Worm (Caenorhabditis elegans) whole organism, young adult: ENCODE measurements around the gene srh-34.
A peak's percentile ranks its signal among the peaks of the same experiment; 100 is the strongest.

Experiments
- B0019.2 ChIP-seq: fragments of 200-800 bp; sonication (Bioruptor generic); conservative IDR thresholded peaks from 2 replicates; pipeline ENCODE4 v1.3.6; 2022; ENCODE audit warnings: missing genetic modification reagents, missing genetic modification characterization, missing compliant biosample characterization
- B0035.1 ChIP-seq: sonication (generic microtip); optimal IDR thresholded peaks from 2 replicates; lab custom pipeline; 2016; ENCODE audit warnings: missing genetic modification characterization, mild to moderate bottlenecking, missing compliant biosample characterization, missing genotype, missing genetic modification reagents
- B0336.3 ChIP-seq: fragments of 200-800 bp; sonication (Bioruptor generic); IDR thresholded peaks from 2 replicates; pipeline ENCODE4 v1.3.6; 2022; ENCODE audit warnings: missing genetic modification characterization, missing compliant biosample characterization
- C06A6.2 ChIP-seq: fragments of 200-800 bp; sonication (Bioruptor generic); conservative IDR thresholded peaks from 2 replicates; pipeline ENCODE4 v1.3.6; 2022; ENCODE audit warnings: missing genetic modification characterization, missing compliant biosample characterization
- D2030.7 ChIP-seq: fragments of 200-800 bp; sonication (Bioruptor generic); IDR thresholded peaks from 2 replicates; pipeline ENCODE4 v1.3.6; 2022; ENCODE audit warnings: missing genetic modification reagents, missing genetic modification characterization, missing compliant biosample characterization
- F33H1.4 ChIP-seq: fragments of 200-800 bp; sonication (Bioruptor generic); IDR thresholded peaks from 2 replicates; pipeline ENCODE4 v1.3.6; 2022; ENCODE audit warnings: missing genetic modification reagents, missing genetic modification characterization, missing compliant biosample characterization
- F52B5.7 ChIP-seq: sonication (generic microtip); optimal IDR thresholded peaks from 2 replicates; lab custom pipeline; 2016; ENCODE audit warnings: mild to moderate bottlenecking, missing genetic modification characterization, missing compliant biosample characterization
- T07F8.4 ChIP-seq: sonication (generic microtip); optimal IDR thresholded peaks from 2 replicates; lab custom pipeline; 2016; ENCODE audit warnings: mild to moderate bottlenecking, missing genetic modification characterization, moderate library complexity, missing compliant biosample characterization
- T26A5.8 ChIP-seq: sonication (generic microtip); optimal IDR thresholded peaks from 2 replicates; lab custom pipeline; 2016; ENCODE audit warnings: missing genetic modification characterization, missing compliant biosample characterization
- Y56A3A.18 ChIP-seq: fragments of 200-800 bp; sonication (Bioruptor generic); IDR thresholded peaks from 2 replicates; pipeline ENCODE4 v1.3.6; 2022; ENCODE audit warnings: missing genetic modification reagents, missing genetic modification characterization, missing compliant biosample characterization
- ZK185.1 ChIP-seq: sonication (generic microtip); optimal IDR thresholded peaks from 2 replicates; lab custom pipeline; 2016; ENCODE audit warnings: mild to moderate bottlenecking, missing genetic modification characterization, missing compliant biosample characterization; ENCODE audit not compliant: poor library complexity, severe bottlenecking
- ama-1 ChIP-seq, 3 experiments: fragments of 150-350 bp in 1 of 3; sonication (generic microtip) in 2 of 3; optimal IDR thresholded peaks; 2 replicates each; lab custom pipeline; 2014 to 2018; ENCODE audit warnings: missing biosample characterization in 2 of 3, missing genetic modification characterization in 2 of 3, missing genetic modification reagents in 2 of 3
- attf-3 ChIP-seq: fragments of 200-800 bp; sonication (Bioruptor generic); conservative IDR thresholded peaks from 2 replicates; pipeline ENCODE4 v1.3.6; 2022; ENCODE audit warnings: missing genetic modification reagents, missing genetic modification characterization, missing compliant biosample characterization
- ccch-3 ChIP-seq: fragments of 200-800 bp; sonication (Bioruptor generic); optimal IDR thresholded peaks from 2 replicates; lab custom pipeline; 2018; ENCODE audit warnings: mild to moderate bottlenecking, missing genetic modification characterization, missing compliant biosample characterization
- cebp-1 ChIP-seq, 2 experiments: fragments of 200-800 bp in 1 of 2; sonication (Bioruptor generic) in 1 of 2; sonication (generic microtip) in 1 of 2; IDR thresholded peaks in 1 of 2; optimal IDR thresholded peaks in 1 of 2; 2 replicates each; pipeline versions ENCODE4 v1.3.6 to Lab custom; 2017 to 2022; ENCODE audit warnings: missing compliant biosample characterization in 2 of 2, missing genetic modification characterization in 2 of 2, mild to moderate bottlenecking in 1 of 2, missing genetic modification reagents in 1 of 2, moderate library complexity in 1 of 2
- cebp-2 ChIP-seq: fragments of 200-800 bp; sonication (Bioruptor generic); IDR thresholded peaks from 2 replicates; pipeline ENCODE4 v1.3.6; 2022; ENCODE audit warnings: missing genetic modification characterization, missing compliant biosample characterization
- ceh-58 ChIP-seq: fragments of 200-800 bp; sonication (Bioruptor generic); IDR thresholded peaks from 2 replicates; pipeline ENCODE4 v1.3.6; 2022; ENCODE audit warnings: missing genetic modification characterization, missing compliant biosample characterization
- die-1 ChIP-seq: sonication (generic microtip); optimal IDR thresholded peaks from 2 replicates; lab custom pipeline; 2016; ENCODE audit warnings: missing genotype, mild to moderate bottlenecking, missing genetic modification characterization, missing compliant biosample characterization
- dpff-1 ChIP-seq: sonication (generic microtip); optimal IDR thresholded peaks from 2 replicates; lab custom pipeline; 2017; ENCODE audit warnings: mild to moderate bottlenecking, missing genetic modification characterization, missing compliant biosample characterization
- egl-44 ChIP-seq: fragments of 200-800 bp; sonication (Bioruptor generic); IDR thresholded peaks from 2 replicates; pipeline ENCODE4 v1.3.6; 2022; ENCODE audit warnings: missing genetic modification reagents, missing genetic modification characterization, missing compliant biosample characterization
- gei-17 ChIP-seq: fragments of 200-800 bp; sonication (Bioruptor generic); optimal IDR thresholded peaks from 2 replicates; lab custom pipeline; 2018; ENCODE audit warnings: mild to moderate bottlenecking, missing genetic modification characterization, missing compliant biosample characterization
- hmg-1.2 ChIP-seq: fragments of 200-800 bp; sonication (Bioruptor generic); IDR thresholded peaks from 2 replicates; pipeline ENCODE4 v1.3.6; 2022; ENCODE audit warnings: missing genetic modification reagents, missing genetic modification characterization, missing compliant biosample characterization
- let-526 ChIP-seq: fragments of 200-800 bp; sonication (Bioruptor generic); IDR thresholded peaks from 2 replicates; pipeline ENCODE4 v1.3.6; 2022; ENCODE audit warnings: missing genetic modification reagents, missing genetic modification characterization, missing compliant biosample characterization
- lin-54 ChIP-seq: fragments of 200-800 bp; sonication (Bioruptor generic); optimal IDR thresholded peaks from 2 replicates; lab custom pipeline; 2018; ENCODE audit warnings: mild to moderate bottlenecking, missing genetic modification characterization, missing compliant biosample characterization
- lsl-1 ChIP-seq: fragments of 200-800 bp; sonication (Bioruptor generic); optimal IDR thresholded peaks from 2 replicates; lab custom pipeline; 2018; ENCODE audit warnings: mild to moderate bottlenecking, missing genetic modification characterization, moderate library complexity, missing compliant biosample characterization
- lsy-27 ChIP-seq: sonication (generic microtip); optimal IDR thresholded peaks from 2 replicates; lab custom pipeline; 2017; ENCODE audit warnings: missing genetic modification characterization, mild to moderate bottlenecking, missing compliant biosample characterization, antibody characterized with exemption, missing genotype, borderline replicate concordance; ENCODE audit not compliant: insufficient read depth
- mel-28 ChIP-seq: sonication (generic microtip); optimal IDR thresholded peaks from 2 replicates; lab custom pipeline; 2016; ENCODE audit warnings: borderline replicate concordance, mild to moderate bottlenecking, missing genetic modification characterization, missing compliant biosample characterization
- nfyb-1 ChIP-seq: fragments of 200-800 bp; sonication (Bioruptor generic); IDR thresholded peaks from 2 replicates; pipeline ENCODE4 v1.3.6; 2022; ENCODE audit warnings: missing genetic modification reagents, missing genetic modification characterization, missing compliant biosample characterization
- nhr-80 ChIP-seq: sonication (generic microtip); optimal IDR thresholded peaks from 2 replicates; lab custom pipeline; 2016; ENCODE audit warnings: missing genetic modification characterization, missing compliant biosample characterization
- snpc-1.3 ChIP-seq: sonication (generic microtip); optimal IDR thresholded peaks from 2 replicates; lab custom pipeline; 2017; ENCODE audit warnings: missing genetic modification characterization, mild to moderate bottlenecking, missing compliant biosample characterization, antibody characterized with exemption, moderate library complexity, missing genotype, missing genetic modification reagents; ENCODE audit not compliant: insufficient read depth
- snpc-4 ChIP-seq, 5 experiments: fragments of 150-350 bp in 1 of 5; sonication (generic microtip) in 4 of 5; optimal IDR thresholded peaks; 2 replicates each; lab custom pipeline; 2014 to 2018; ENCODE audit warnings: missing genetic modification characterization in 5 of 5, missing biosample characterization in 3 of 5, antibody characterized with exemption in 2 of 5, mild to moderate bottlenecking in 2 of 5, missing compliant biosample characterization in 2 of 5, missing genotype in 2 of 5, moderate library complexity in 2 of 5, missing genetic modification reagents in 1 of 5
- somi-1 ChIP-seq: fragments of 200-800 bp; sonication (Bioruptor generic); optimal IDR thresholded peaks from 2 replicates; lab custom pipeline; 2018; ENCODE audit warnings: mild to moderate bottlenecking, missing genetic modification characterization, missing compliant biosample characterization
- unc-130 ChIP-seq: sonication (generic microtip); optimal IDR thresholded peaks from 2 replicates; lab custom pipeline; 2016; ENCODE audit warnings: missing genetic modification reagents, missing genetic modification characterization, missing compliant biosample characterization
- unc-62 ChIP-seq: fragments of 150-350 bp; optimal IDR thresholded peaks from 2 replicates; lab custom pipeline; 2014; ENCODE audit warnings: missing biosample characterization, missing genetic modification reagents, missing genetic modification characterization
- xnd-1 ChIP-seq: sonication (generic microtip); optimal IDR thresholded peaks from 2 replicates; lab custom pipeline; 2016; ENCODE audit warnings: missing genotype, missing genetic modification reagents, missing genetic modification characterization, missing compliant biosample characterization
- ztf-22 ChIP-seq: fragments of 200-800 bp; sonication (Bioruptor generic); optimal IDR thresholded peaks from 2 replicates; lab custom pipeline; 2018; ENCODE audit warnings: mild to moderate bottlenecking, missing genetic modification characterization, moderate library complexity, missing compliant biosample characterization

Gene srh-34

ce11 chrV:432991-433390 lies 13.5 kb downstream of the srh-34 start (continued):
- TF ChIP-seq D2030.7 (GFP tag; lab: Robert Waterston, UW): no peak
- TF ChIP-seq lin-54 (GFP tag; lab: Kevin White, UChicago): no peak
- TF ChIP-seq ccch-3 (GFP tag; lab: Kevin White, UChicago): no peak
- no peak for TF ChIP-seq somi-1

ce11 chrV:428844-429243 lies 17.6 kb downstream of the srh-34 start, which contains the start of gene B0554.4:
Gene B0554.4 (plus strand): TSS chrV:429144.
- TF ChIP-seq dpff-1 (tag; lab: Kevin White, UChicago): no peak
- TF ChIP-seq lsl-1 (GFP tag; lab: Kevin White, UChicago): no peak
- no peak for TF ChIP-seq hmg-1.2 (GFP tag; lab: Robert Waterston, UW)
- no peak for TF ChIP-seq lsy-27 (tag; lab: Kevin White, UChicago)
- no peak for TF ChIP-seq ceh-58 (GFP tag; lab: Robert Waterston, UW)
- TF ChIP-seq ztf-22: no peak
- TF ChIP-seq attf-3 (GFP tag; lab: Robert Waterston, UW): no peak

- TF ChIP-seq snpc-4 (GFP tag; optimal IDR thresholded peaks at IDR 0.05; lab: Kevin White, UChicago) (no peak), snpc-4 (tag; optimal IDR thresholded peaks at IDR 0.05; lab: Kevin White, UChicago) (no peak), egl-44 (GFP tag; lab: Robert Waterston, UW) (no peak), lsl-1 (GFP tag; lab: Kevin White, UChicago) (no peak), F52B5.7 (tag; lab: Kevin White, UChicago) (no peak), gei-17 (GFP tag; lab: Kevin White, UChicago) (no peak), cebp-2 (GFP tag; lab: Robert Waterston, UW) (no peak), B0035.1 (tag; lab: Kevin White, UChicago) (no peak), mel-28 (tag; lab: Kevin White, UChicago) (no peak), B0019.2 (no peak), nfyb-1 (no peak), C06A6.2 (GFP tag; lab: Robert Waterston, UW) (no peak), F33H1.4 (GFP tag; lab: Robert Waterston, UW) (no peak), ZK185.1 (no peak), snpc-1.3 (tag; lab: Kevin White, UChicago) (no peak), T07F8.4 (tag; lab: Kevin White, UChicago) (no peak), ama-1 (optimal IDR thresholded peaks at IDR 0.05; lab: Kevin White, UChicago) (no peak), ama-1 (GFP tag; optimal IDR thresholded peaks at IDR 0.05; lab: Kevin White, UChicago) (no peak), T26A5.8 (no peak), unc-130 (GFP tag; lab: Kevin White, UChicago) (no peak)
These were observed 22.3 kb downstream of the srh-34 start, which contains the start of gene B0554.5 for ce11 chrV:424140-424539. Gene B0554.5 (plus strand): TSS chrV:424440.

ce11 chrV:422133-422532 lies 24.3 kb downstream of the srh-34 start, which contains the start of gene dod-20:
Gene dod-20 (plus strand): TSS chrV:422433.
- 0 out of 2 replicates have a peak, but pooled peaks have one; percentile 22 for TF ChIP-seq cebp-1 (GFP tag; IDR thresholded peaks at IDR 0.05; lab: Robert Waterston, UW)
- no peak for TF ChIP-seq cebp-1 (tag; optimal IDR thresholded peaks at IDR 0.05; lab: Kevin White, UChicago)
- TF ChIP-seq nhr-80 (tag; lab: Kevin White, UChicago): peak; percentile 34
- TF ChIP-seq ccch-3 (GFP tag; lab: Kevin White, UChicago): no peak
- no peak for TF ChIP-seq lsl-1 (GFP tag; lab: Kevin White, UChicago)
- no peak for TF ChIP-seq xnd-1 (tag; lab: Kevin White, UChicago)
- TF ChIP-seq B0336.3: no peak
- TF ChIP-seq die-1 (tag; lab: Kevin White, UChicago): no peak
- TF ChIP-seq let-526 (GFP tag; lab: Robert Waterston, UW): no peak
- TF ChIP-seq unc-62 (GFP tag; lab: Kevin White, UChicago): no peak
- no peak for TF ChIP-seq Y56A3A.18 (GFP tag; lab: Robert Waterston, UW)
- no peak for TF ChIP-seq T07F8.4 (tag; lab: Kevin White, UChicago)
